Fruit fly (Drosophila melanogaster): ENCODE measurements around the gene Polr2A.
A peak's percentile ranks its signal among the peaks of the same experiment; 100 is the strongest.

Gene Polr2A

DNA sequence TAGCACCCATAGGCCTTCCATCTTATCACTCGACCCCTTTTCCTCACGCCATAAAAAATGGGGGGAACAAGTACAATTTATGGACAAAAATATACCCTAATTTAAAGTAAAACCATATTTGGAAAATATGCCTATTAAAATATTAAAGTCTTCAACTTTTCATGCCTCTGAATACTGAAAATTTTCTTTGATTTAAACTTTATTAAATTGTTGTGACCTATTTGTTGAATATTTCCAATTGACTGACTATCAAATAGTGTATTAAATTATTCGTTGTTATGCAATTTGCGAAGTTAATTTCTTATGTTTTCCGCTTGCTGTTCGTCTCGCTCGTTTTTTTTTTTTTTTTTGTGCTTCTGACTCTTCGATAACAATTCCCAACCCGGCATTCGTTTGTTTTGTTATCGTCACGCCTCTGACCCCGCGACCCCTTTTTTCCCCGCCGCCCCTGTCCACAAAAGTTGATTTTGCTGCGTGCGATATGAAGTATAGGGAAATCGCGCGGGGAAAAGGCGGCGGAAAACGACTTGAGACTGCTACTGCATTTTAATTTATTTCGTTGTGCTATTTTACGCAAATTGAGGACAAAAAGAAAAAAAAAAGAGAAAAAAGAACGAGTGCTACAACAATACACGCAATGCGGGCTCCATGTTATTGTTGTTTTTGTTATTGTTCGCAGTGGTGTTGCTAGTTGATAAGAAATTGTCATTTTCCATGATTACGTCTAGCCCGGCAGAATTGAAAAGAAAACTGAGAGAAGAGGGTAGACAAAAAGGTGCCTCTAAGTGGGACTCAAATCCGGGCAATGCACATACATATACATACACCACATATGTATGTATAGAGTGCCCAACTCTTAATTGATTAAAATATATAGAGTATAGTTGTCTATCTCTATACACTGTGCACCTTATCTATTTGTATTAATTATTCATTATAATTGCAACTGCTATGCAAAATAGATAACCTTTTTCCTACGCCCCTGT lies 48.3 kb downstream of the Polr2A start (continued):
- TF ChIP-seq CG12769 (tag; optimal IDR thresholded peaks at IDR 0.05) (peak; percentile 55), HLH3B (GFP tag; IDR thresholded peaks at IDR 0.05) (peak; percentile 73), CG4360 (GFP tag; IDR thresholded peaks at IDR 0.05) (peak; percentile 8; the same call in 1 of the 2 replicates), Dp (GFP tag; optimal IDR thresholded peaks at IDR 0.05) (no peak), slbo (GFP tag; IDR thresholded peaks at IDR 0.05) (peak; percentile 52; the same call in 1 of the 2 replicates), CG1602 (GFP tag; optimal IDR thresholded peaks at IDR 0.05) (peak; percentile 46), Xrp1 (GFP tag; IDR thresholded peaks at IDR 0.05) (peak; percentile 77), CG14965 (GFP tag; optimal IDR thresholded peaks at IDR 0.05; ENCODE audit: borderline replicate concordance) (no peak), ERR (GFP tag; optimal IDR thresholded peaks at IDR 0.05) (no peak), unpg (GFP tag; optimal IDR thresholded peaks at IDR 0.05) (peak; percentile 80), bsh (GFP tag; optimal IDR thresholded peaks at IDR 0.05) (peak in 1 of 2 experiments; percentile 82), twi (tag; optimal IDR thresholded peaks at IDR 0.05) (peak; percentile 8), CG15269 (tag; optimal IDR thresholded peaks at IDR 0.05) (peak; percentile 77), cg (GFP tag; optimal IDR thresholded peaks at IDR 0.05) (no peak), CG17328 (GFP tag; IDR thresholded peaks at IDR 0.05) (peak; percentile 51; the same call in 1 of the 2 replicates), Mrtf (GFP tag; IDR thresholded peaks at IDR 0.05) (0 out of 3 replicates have a peak, but pooled peaks have one; percentile 42), MTF-1 (GFP tag; optimal IDR thresholded peaks at IDR 0.05; ENCODE audit: borderline replicate concordance) (peak; percentile 28), CG42726 (GFP tag; IDR thresholded peaks at IDR 0.05; ENCODE audit: partially characterized antibody) (no peak), CG13624 (GFP tag; optimal IDR thresholded peaks at IDR 0.05) (peak; percentile 40), zen2 (GFP tag; IDR thresholded peaks at IDR 0.05; ENCODE audit: partially characterized antibody) (no peak), org-1 (GFP tag; optimal IDR thresholded peaks at IDR 0.05) (peak; percentile 23), CG1529 (GFP tag; optimal IDR thresholded peaks at IDR 0.05) (peak; percentile 33), CG6689 (GFP tag; IDR thresholded peaks at IDR 0.05) (peak; percentile 65), CG14050 (GFP tag; IDR thresholded peaks at IDR 0.05) (peak; percentile 39; the same call in 2 of the 3 replicates), CG15514 (GFP tag; optimal IDR thresholded peaks at IDR 0.05) (peak; percentile 11), CG14667 (GFP tag; IDR thresholded peaks at IDR 0.05) (0 out of 2 replicates have a peak, but pooled peaks have one; percentile 26), ssp (GFP tag; IDR thresholded peaks at IDR 0.05) (0 out of 2 replicates have a peak, but pooled peaks have one; percentile 27), CG5180 (GFP tag; optimal IDR thresholded peaks at IDR 0.05) (peak; percentile 23), E2f1 (GFP tag; IDR thresholded peaks at IDR 0.05) (peak; percentile 65), jing (GFP tag; optimal IDR thresholded peaks at IDR 0.05) (peak; percentile 9), grau (tag; optimal IDR thresholded peaks at IDR 0.05) (peak; percentile 74), Doc3 (GFP tag; IDR thresholded peaks at IDR 0.05; ENCODE audit: partially characterized antibody) (no peak), CG30403 (GFP tag; optimal IDR thresholded peaks at IDR 0.05) (peak; percentile 72), CG15696 (tag; optimal IDR thresholded peaks at IDR 0.05) (no peak), ewg (GFP tag; optimal IDR thresholded peaks at IDR 0.05) (peak; percentile 40), CrebB (tag; optimal IDR thresholded peaks at IDR 0.05) (peak; percentile 1), lilli (GFP tag; optimal IDR thresholded peaks at IDR 0.05) (peak; percentile 30), CG30020 (tag; optimal IDR thresholded peaks at IDR 0.05) (no peak), CG10267 (tag; optimal IDR thresholded peaks at IDR 0.05) (peak; percentile 53), CG8290 (GFP tag; optimal IDR thresholded peaks at IDR 0.05) (no peak), CG8290 (tag; optimal IDR thresholded peaks at IDR 0.05) (peak in 1 of 2 experiments; percentile 3), Aef1 (GFP tag; IDR thresholded peaks at IDR 0.05) (0 out of 3 replicates have a peak, but pooled peaks have one; percentile 52), CG7987 (GFP tag; optimal IDR thresholded peaks at IDR 0.05) (no peak), fd3F (GFP tag; optimal IDR thresholded peaks at IDR 0.05) (peak; percentile 55), disco-r (GFP tag; optimal IDR thresholded peaks at IDR 0.05) (peak; percentile 3), CG3281 (GFP tag; optimal IDR thresholded peaks at IDR 0.05) (peak; percentile 14), scrt (GFP tag; optimal IDR thresholded peaks at IDR 0.05) (peak; percentile 38)

Measured in whole organism, embryonic.